Worm (Caenorhabditis elegans) whole organism, L4/young adult: ENCODE measurements around the gene C17C3.1.
"Not testable (repeated sequence)": the region's sequence is repeated elsewhere in the genome, so short reads cannot be mapped to it uniquely, and the experiment has no call there.

ENCODE experiments used
- W03F9.2 ChIP-seq: fragments of 150-350 bp; optimal IDR thresholded peaks from 2 replicates; lab custom pipeline; 2014; ENCODE audit warnings: missing biosample characterization, missing genetic modification characterization
- dao-5 ChIP-seq: sonication (generic microtip); optimal IDR thresholded peaks from 2 replicates; lab custom pipeline; 2016; ENCODE audit warnings: missing genotype, missing genetic modification characterization, moderate library complexity, missing compliant biosample characterization
- him-1 ChIP-seq: sonication (generic microtip); optimal IDR thresholded peaks from 2 replicates; lab custom pipeline; 2016; ENCODE audit warnings: missing genotype, missing genetic modification reagents, missing genetic modification characterization, missing compliant biosample characterization

C17C3.1 gene

DNA sequence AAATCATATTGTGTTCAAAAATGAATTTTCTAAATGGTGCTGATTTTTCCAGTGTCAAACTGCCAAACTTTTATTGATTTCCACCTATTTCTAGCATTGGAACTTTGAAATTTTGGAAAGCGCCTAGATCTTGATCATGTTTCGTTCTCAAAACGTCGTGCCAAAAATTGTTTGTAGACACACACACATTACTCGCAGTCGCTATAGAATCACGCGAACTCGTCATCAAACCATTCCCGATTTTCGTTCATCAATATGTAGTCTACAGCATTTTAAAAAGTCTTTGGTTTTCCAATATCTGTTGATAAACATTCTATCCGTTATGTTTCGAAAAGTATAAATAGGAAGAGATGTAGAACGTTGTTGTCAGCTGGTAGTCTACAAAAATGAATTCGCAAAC lies at the start of gene C17C3.1, which contains the start of gene C17C3.15:
TSS of gene C17C3.1 (plus strand) at position 301 of the 400 bp plus-strand sequence.
TSS of gene C17C3.15 (plus strand) at position 383 of the 400 bp plus-strand sequence.
- TF ChIP-seq him-1 (tag; lab: Kevin White, UChicago) (no peak), W03F9.2 (tag; lab: Kevin White, UChicago) (no peak), dao-5 (no peak)

DNA sequence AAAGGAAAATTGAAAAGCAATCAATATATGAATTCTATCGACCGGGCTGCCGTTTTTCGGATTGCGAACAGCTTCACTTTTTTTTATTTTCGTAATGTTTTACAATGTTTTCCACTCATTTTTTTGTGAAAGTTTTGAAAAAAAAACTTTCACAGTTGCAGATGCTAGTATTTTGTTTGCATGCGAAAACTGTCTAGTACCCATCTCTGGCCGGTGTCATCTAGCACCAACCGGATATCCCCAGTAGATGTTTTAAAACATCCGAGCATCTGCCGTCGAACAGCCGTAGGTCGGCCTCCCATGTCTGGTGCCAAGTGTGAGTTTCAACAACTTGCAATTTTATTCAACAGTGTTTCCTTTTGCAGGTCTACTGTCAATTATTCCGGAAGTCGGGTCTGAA lies 49.0 kb upstream of the C17C3.1 start, which contains the start of gene ZK177.12:
TSS of gene ZK177.12 (plus strand) at position 301 of the 400 bp plus-strand sequence.
- TF ChIP-seq dao-5 (no peak), him-1 (tag; lab: Kevin White, UChicago) (no peak), W03F9.2 (tag; lab: Kevin White, UChicago) (no peak)

ce11 chrII:5522637-5523036 lies 47.7 kb upstream of the C17C3.1 start, which contains the start of gene ZK177.11:
ZK177.11 (plus strand) TSS chrII:5522937.
- no peak for TF ChIP-seq W03F9.2 (tag; lab: Kevin White, UChicago)
- TF ChIP-seq him-1 (tag; lab: Kevin White, UChicago), result no peak
- TF ChIP-seq dao-5, result no peak

DNA sequence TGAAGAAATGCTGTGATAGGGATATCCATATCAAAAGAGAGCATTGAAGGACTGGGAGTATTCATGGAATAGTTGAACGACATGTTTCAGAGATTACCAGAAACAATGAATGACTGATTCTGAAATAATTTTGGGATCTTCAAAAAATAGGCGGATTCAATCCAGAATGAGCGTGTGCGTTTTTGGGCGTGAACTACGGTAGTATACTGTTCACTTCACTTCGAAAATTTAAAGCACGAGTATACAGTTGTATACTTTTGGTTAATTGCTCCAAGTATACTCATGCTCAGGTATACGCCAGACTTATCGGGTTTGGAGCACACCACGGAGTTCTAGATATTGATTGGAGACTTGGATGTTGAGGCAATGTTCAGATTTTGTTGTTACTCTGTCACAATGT lies 45.1 kb upstream of the C17C3.1 start, which contains the start of gene tbx-35:
TSS of gene tbx-35 (minus strand) at position 101 of the 400 bp plus-strand sequence.
- no peak for TF ChIP-seq him-1 (tag; lab: Kevin White, UChicago)

- TF ChIP-seq him-1 (tag; lab: Kevin White, UChicago), result no peak
These were observed 42.5 kb upstream of the C17C3.1 start, which contains the start of gene ZK177.1 for ce11 chrII:5527841-5528240. ZK177.1 (plus strand) TSS chrII:5528141.

- TF ChIP-seq W03F9.2 (tag; lab: Kevin White, UChicago), result no peak
- no peak for TF ChIP-seq dao-5
These were observed 38.5 kb upstream of the C17C3.1 start, which contains the start of gene C17C3.9 for ce11 chrII:5531855-5532328. C17C3.9 (minus strand) TSS chrII:5532278.

ce11 chrII:5533642-5534041 lies 36.7 kb upstream of the C17C3.1 start, which contains the start of gene hlh-26:
hlh-26 (minus strand) TSS chrII:5533742.
- TF ChIP-seq W03F9.2 (tag; lab: Kevin White, UChicago) (no peak), him-1 (tag; lab: Kevin White, UChicago) (no peak), dao-5 (no peak)

DNA sequence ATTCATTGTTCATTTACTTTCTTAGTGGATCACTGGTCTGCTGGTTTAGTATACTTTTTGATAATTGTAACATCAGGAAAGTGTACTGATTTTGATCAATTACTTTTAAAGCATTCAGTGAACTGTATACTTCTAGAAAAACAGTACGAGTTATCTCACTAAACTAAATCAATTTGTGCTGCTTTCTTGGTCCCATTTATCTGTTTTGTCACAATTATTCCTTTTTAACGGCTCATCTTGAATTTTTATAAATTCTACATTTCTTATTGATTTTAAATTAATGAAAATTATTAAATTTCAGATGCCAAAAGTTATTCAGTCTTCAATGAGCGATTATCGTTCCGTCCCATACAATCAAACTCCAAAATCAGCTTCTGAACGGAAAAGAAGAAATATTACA lies 35.4 kb upstream of the C17C3.1 start, which contains the start of gene hlh-25:
TSS of gene hlh-25 (plus strand) at position 301 of the 400 bp plus-strand sequence.
- not testable (repeated sequence) for TF ChIP-seq W03F9.2 (tag; lab: Kevin White, UChicago); dao-5; him-1 (tag; lab: Kevin White, UChicago)

DNA sequence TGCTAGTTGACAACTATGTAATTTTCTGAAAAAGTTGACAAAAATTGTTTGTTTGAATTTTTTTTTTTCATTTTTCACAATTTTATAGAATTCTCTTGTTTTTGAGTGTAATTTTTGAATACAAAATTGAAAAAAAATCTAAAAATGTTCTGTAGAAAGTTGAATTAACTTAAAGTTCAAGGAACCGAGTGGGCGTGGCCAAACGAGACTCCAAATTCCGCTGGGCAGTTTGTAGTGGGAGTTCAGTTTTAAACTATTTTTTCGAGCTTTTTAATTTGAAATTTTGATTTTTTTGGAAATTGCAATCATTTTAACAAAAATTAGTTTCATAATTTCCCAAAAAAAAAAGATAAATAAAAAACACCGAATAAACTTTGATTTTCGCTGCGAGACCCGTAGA lies 33.3 kb upstream of the C17C3.1 start:
- TF ChIP-seq him-1 (tag; lab: Kevin White, UChicago), result no peak

DNA sequence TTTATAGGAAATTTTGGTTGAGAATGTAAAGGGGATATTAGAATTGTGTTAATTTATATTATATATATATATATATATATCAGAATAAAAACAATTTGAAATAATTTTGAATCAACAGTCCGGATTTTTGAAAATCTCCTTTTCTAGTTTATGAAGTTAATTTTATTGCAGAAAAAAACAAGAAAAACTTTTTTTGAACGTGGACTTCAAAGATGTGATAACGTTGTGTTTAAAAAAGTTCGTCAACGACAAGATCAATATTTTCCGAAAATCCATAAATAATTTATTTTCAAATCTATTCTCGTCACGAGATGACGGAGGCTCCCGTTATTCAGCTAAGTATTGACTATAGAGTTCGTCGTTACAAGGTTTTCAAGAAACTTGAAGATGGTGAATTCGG lies 32.8 kb upstream of the C17C3.1 start, which contains the start of gene C17C3.11:
TSS of gene C17C3.11 (plus strand) at position 301 of the 400 bp plus-strand sequence.
- no peak for TF ChIP-seq dao-5
- no peak for TF ChIP-seq him-1 (tag; lab: Kevin White, UChicago)
- TF ChIP-seq W03F9.2 (tag; lab: Kevin White, UChicago), result no peak

DNA sequence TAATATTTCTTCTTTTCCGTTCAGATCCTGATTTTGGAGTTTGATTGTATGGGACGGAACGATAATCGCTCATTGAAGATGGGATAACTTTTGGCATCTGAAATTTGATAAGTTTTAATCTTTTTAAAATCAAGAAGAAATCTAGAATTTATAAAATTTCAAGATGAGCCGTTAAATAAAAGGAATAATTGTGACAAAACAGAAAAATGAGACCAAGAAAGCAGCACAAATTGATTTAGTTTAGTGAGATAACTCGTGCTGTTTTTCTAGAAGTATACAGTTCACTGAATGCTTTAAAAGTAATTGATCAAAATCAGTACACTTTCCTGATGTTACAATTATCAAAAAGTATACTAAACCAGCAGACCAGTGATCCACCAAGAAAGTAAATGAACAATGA lies 30.3 kb upstream of the C17C3.1 start, which contains the start of gene hlh-27:
TSS of gene hlh-27 (minus strand) at position 101 of the 400 bp plus-strand sequence.
- not testable (repeated sequence) for TF ChIP-seq dao-5; W03F9.2 (tag; lab: Kevin White, UChicago); him-1 (tag; lab: Kevin White, UChicago)

- TF ChIP-seq him-1 (tag; lab: Kevin White, UChicago) (no peak), dao-5 (no peak), W03F9.2 (tag; lab: Kevin White, UChicago) (no peak)
These were observed 28.7 kb upstream of the C17C3.1 start, which contains the start of gene C17C3.24 for ce11 chrII:5541685-5542084. C17C3.24 (minus strand) TSS chrII:5541785.

- peak; percentile 98 for TF ChIP-seq him-1 (tag; lab: Kevin White, UChicago)
- peak; percentile 80 for TF ChIP-seq W03F9.2 (tag; lab: Kevin White, UChicago)
- peak; percentile 89 for TF ChIP-seq dao-5
These were observed 26.8 kb upstream of the C17C3.1 start for ce11 chrII:5543476-5544144.

DNA sequence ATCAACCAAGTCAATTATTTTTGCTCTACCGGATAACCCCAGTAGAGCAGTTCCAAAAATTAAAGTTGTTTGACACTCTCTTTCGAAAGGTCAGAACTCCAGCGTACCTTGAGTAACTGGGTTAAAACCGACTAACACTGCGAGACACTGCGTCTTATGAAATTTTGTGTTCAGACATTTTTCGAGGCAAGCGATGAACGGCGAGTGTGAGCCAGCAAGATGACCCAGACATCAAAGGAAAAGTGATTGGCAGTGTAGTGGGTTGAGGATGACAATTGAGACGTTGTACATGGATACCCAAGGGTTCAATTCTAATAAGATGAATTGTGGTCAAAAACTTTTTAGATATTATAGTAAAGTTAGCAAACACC lies 26.2 kb upstream of the C17C3.1 start:
- no peak for TF ChIP-seq W03F9.2 (tag; lab: Kevin White, UChicago)
- TF ChIP-seq him-1 (tag; lab: Kevin White, UChicago), result no peak
- no peak for TF ChIP-seq dao-5
